Worm (Caenorhabditis elegans): Measurements from ENCODE around the gene D1053.2.

Gene D1053.2

ce11 chrX:11727761-11728160, at the start of gene D1053.2, which contains the start of gene gst-42:
Gene D1053.2, plus strand, starts transcription at chrX:11728151.
Gene gst-42, minus strand, starts transcription at chrX:11727936.
- TF ChIP-seq npax-4 (tag; optimal IDR thresholded peaks at IDR 0.05) (no peak), sox-4 (tag; optimal IDR thresholded peaks at IDR 0.05) (no peak), tbx-2 (tag; optimal IDR thresholded peaks at IDR 0.05) (no peak), pqm-1 (tag; optimal IDR thresholded peaks at IDR 0.05) (no peak), hlh-13 (GFP tag; optimal IDR thresholded peaks at IDR 0.05) (no peak), ceh-24 (tag; optimal IDR thresholded peaks at IDR 0.05) (no peak), dve-1 (tag; optimal IDR thresholded peaks at IDR 0.05) (no peak), K02D7.2 (tag; optimal IDR thresholded peaks at IDR 0.05) (no peak), madf-2 (tag; optimal IDR thresholded peaks at IDR 0.05) (no peak), eyg-1 (tag; optimal IDR thresholded peaks at IDR 0.05) (no peak), elt-2 (tag; optimal IDR thresholded peaks at IDR 0.05) (peak; percentile 72), mec-3 (tag; optimal IDR thresholded peaks at IDR 0.05; ENCODE audit: borderline replicate concordance) (no peak), hlh-30 (tag; optimal IDR thresholded peaks at IDR 0.05; ENCODE audit: insufficient read depth) (peak; percentile 4), ceh-18 (tag; optimal IDR thresholded peaks at IDR 0.05) (no peak), C08G9.2 (tag; optimal IDR thresholded peaks at IDR 0.05) (no peak), F13H6.1 (tag; optimal IDR thresholded peaks at IDR 0.05) (no peak), ceh-9 (tag; optimal IDR thresholded peaks at IDR 0.05) (no peak), pha-2 (tag; optimal IDR thresholded peaks at IDR 0.05) (no peak)

- no peak for TF ChIP-seq ceh-2 (tag; optimal IDR thresholded peaks at IDR 0.05)
- no peak for TF ChIP-seq elt-4 (tag; optimal IDR thresholded peaks at IDR 0.05)
- TF ChIP-seq ceh-9 (tag; optimal IDR thresholded peaks at IDR 0.05): no peak
- no peak for TF ChIP-seq syd-9 (tag; optimal IDR thresholded peaks at IDR 0.05)
- no peak for TF ChIP-seq unc-42 (tag; optimal IDR thresholded peaks at IDR 0.05)
- TF ChIP-seq ceh-6 (GFP tag; optimal IDR thresholded peaks at IDR 0.05): no peak
- no peak for TF ChIP-seq madf-2 (tag; optimal IDR thresholded peaks at IDR 0.05)
- TF ChIP-seq hlh-30 (tag; optimal IDR thresholded peaks at IDR 0.05; ENCODE audit: insufficient read depth): no peak
- no peak for TF ChIP-seq pax-1 (tag; optimal IDR thresholded peaks at IDR 0.05)
- no peak for TF ChIP-seq nfya-1 (tag; optimal IDR thresholded peaks at IDR 0.05)
- no peak for TF ChIP-seq C08G9.2 (tag; optimal IDR thresholded peaks at IDR 0.05)
- TF ChIP-seq ceh-14 (tag; optimal IDR thresholded peaks at IDR 0.05): no peak
- TF ChIP-seq hlh-15 (tag; optimal IDR thresholded peaks at IDR 0.05): no peak
- TF ChIP-seq ceh-24 (tag; optimal IDR thresholded peaks at IDR 0.05): no peak
- TF ChIP-seq ceh-45 (GFP tag; IDR thresholded peaks at IDR 0.05): no peak
- no peak for TF ChIP-seq ztf-16 (tag; optimal IDR thresholded peaks at IDR 0.05)
- TF ChIP-seq tbx-2 (tag; optimal IDR thresholded peaks at IDR 0.05): no peak
- TF ChIP-seq sox-4 (tag; optimal IDR thresholded peaks at IDR 0.05): no peak
- TF ChIP-seq hlh-6 (tag; optimal IDR thresholded peaks at IDR 0.05): no peak
These were observed 48.6 kb upstream of the D1053.2 start for ce11 chrX:11679211-11679977.

ce11 chrX:11680851-11681250, 47.1 kb upstream of the D1053.2 start, which contains the start of gene T04F8.7:
Gene T04F8.7, minus strand, starts transcription at chrX:11680980.
- no peak for TF ChIP-seq elt-2 (tag; optimal IDR thresholded peaks at IDR 0.05)
- no peak for TF ChIP-seq unc-86 (tag; optimal IDR thresholded peaks at IDR 0.05)
- TF ChIP-seq ceh-30 (tag; optimal IDR thresholded peaks at IDR 0.05): no peak
- no peak for TF ChIP-seq ceh-34 (tag; optimal IDR thresholded peaks at IDR 0.05)
- no peak for TF ChIP-seq ceh-45 (GFP tag; IDR thresholded peaks at IDR 0.05)
- TF ChIP-seq Y22D7AL.16 (tag; optimal IDR thresholded peaks at IDR 0.05): no peak
- TF ChIP-seq zip-5 (tag; optimal IDR thresholded peaks at IDR 0.05): no peak
- TF ChIP-seq unc-42 (tag; optimal IDR thresholded peaks at IDR 0.05): no peak
- TF ChIP-seq tbx-7 (tag; optimal IDR thresholded peaks at IDR 0.05): no peak
- no peak for TF ChIP-seq ahr-1 (tag; optimal IDR thresholded peaks at IDR 0.05)
- no peak for TF ChIP-seq mec-3 (tag; optimal IDR thresholded peaks at IDR 0.05; ENCODE audit: borderline replicate concordance)
- no peak for TF ChIP-seq sox-4 (tag; optimal IDR thresholded peaks at IDR 0.05)
- no peak for TF ChIP-seq odd-2 (tag; optimal IDR thresholded peaks at IDR 0.05)
- no peak for TF ChIP-seq npax-4 (tag; optimal IDR thresholded peaks at IDR 0.05)
- TF ChIP-seq unc-55 (GFP tag; optimal IDR thresholded peaks at IDR 0.05): no peak
